Worm (Caenorhabditis elegans) whole organism, L1 larva: ENCODE measurements around the gene F45D3.2.

Experiments used
- C16A3.4 ChIP-seq: fragments of 150-350 bp; optimal IDR thresholded peaks from 2 replicates; lab custom pipeline; 2014; ENCODE audit warnings: missing biosample characterization, missing genetic modification characterization
- C34B4.2 ChIP-seq: sonication (generic microtip); optimal IDR thresholded peaks from 2 replicates; lab custom pipeline; 2017; ENCODE audit warnings: mild to moderate bottlenecking, missing genetic modification characterization, missing compliant biosample characterization
- Y116A8C.19 ChIP-seq: sonication (generic microtip); optimal IDR thresholded peaks from 2 replicates; lab custom pipeline; 2016; ENCODE audit warnings: missing compliant biosample characterization, missing genetic modification characterization, borderline replicate concordance
- aly-2 ChIP-seq: fragments of 150-350 bp; optimal IDR thresholded peaks from 2 replicates; lab custom pipeline; 2014; ENCODE audit warnings: missing biosample characterization, missing genetic modification characterization
- blmp-1 ChIP-seq: fragments of 150-350 bp; optimal IDR thresholded peaks from 2 replicates; lab custom pipeline; 2014; ENCODE audit warnings: missing biosample characterization, missing genetic modification characterization
- ceh-8 ChIP-seq: fragments of 200-800 bp; sonication (Bioruptor generic); optimal IDR thresholded peaks from 2 replicates; lab custom pipeline; 2018; ENCODE audit warnings: mild to moderate bottlenecking, missing genetic modification characterization, moderate library complexity, missing compliant biosample characterization
- ceh-88 ChIP-seq: fragments of 200-800 bp; sonication (Bioruptor generic); IDR thresholded peaks from 2 replicates; pipeline ENCODE4 v1.3.6; 2022; ENCODE audit warnings: missing genetic modification characterization, missing compliant biosample characterization
- ceh-90 ChIP-seq: sonication (generic microtip); optimal IDR thresholded peaks from 2 replicates; lab custom pipeline; 2016; ENCODE audit warnings: missing genetic modification characterization, missing compliant biosample characterization
- ces-1 ChIP-seq: fragments of 150-350 bp; optimal IDR thresholded peaks from 2 replicates; lab custom pipeline; 2014; ENCODE audit warnings: missing biosample characterization, missing genetic modification reagents, missing genetic modification characterization
- dpl-1 ChIP-seq, 3 experiments: fragments of 150-350 bp in 2 of 3; sonication (generic microtip) in 1 of 3; optimal IDR thresholded peaks; 2 replicates each; lab custom pipeline; 2014 to 2017; ENCODE audit warnings: missing biosample characterization in 3 of 3, missing genetic modification characterization in 3 of 3, missing genetic modification reagents in 3 of 3
- dsc-1 ChIP-seq: sonication (generic microtip); optimal IDR thresholded peaks from 2 replicates; lab custom pipeline; 2016; ENCODE audit warnings: mild to moderate bottlenecking, missing genetic modification characterization, missing compliant biosample characterization
- efl-1 ChIP-seq, 4 experiments: fragments of 150-350 bp; optimal IDR thresholded peaks in 3 of 4; peaks in 1 of 4; 1 replicate in 1 of 4; 2 replicates in 3 of 4; lab custom pipeline; 2014; ENCODE audit warnings: missing biosample characterization in 2 of 4, missing genetic modification characterization in 2 of 4, missing genetic modification reagents in 2 of 4
- egl-13 ChIP-seq: sonication (generic microtip); optimal IDR thresholded peaks from 2 replicates; lab custom pipeline; 2016; ENCODE audit warnings: missing genotype, missing genetic modification reagents, missing genetic modification characterization, missing compliant biosample characterization
- elt-2 ChIP-seq: sonication (generic microtip); optimal IDR thresholded peaks from 2 replicates; lab custom pipeline; 2016; ENCODE audit warnings: missing genetic modification characterization, mild to moderate bottlenecking, inconsistent platforms, missing compliant biosample characterization, missing genetic modification reagents
- elt-3 ChIP-seq, 6 experiments: fragments of 150-350 bp in 1 of 6; sonication (generic microtip); optimal IDR thresholded peaks; 2 replicates each; lab custom pipeline; 2017 to 2018; ENCODE audit warnings: missing biosample characterization in 6 of 6, missing genetic modification characterization in 6 of 6, inconsistent platforms in 1 of 6
- fkh-10 ChIP-seq: sonication (generic microtip); optimal IDR thresholded peaks from 2 replicates; lab custom pipeline; 2017; ENCODE audit warnings: missing biosample characterization, missing genetic modification reagents, missing genetic modification characterization
- hlh-17 ChIP-seq: fragments of 200-800 bp; sonication (Bioruptor generic); optimal IDR thresholded peaks from 2 replicates; lab custom pipeline; 2018; ENCODE audit warnings: missing genetic modification characterization, mild to moderate bottlenecking, missing compliant biosample characterization, moderate library complexity, borderline replicate concordance
- hlh-4 ChIP-seq: sonication (generic microtip); optimal IDR thresholded peaks from 2 replicates; lab custom pipeline; 2016; ENCODE audit warnings: mild to moderate bottlenecking, missing genetic modification characterization, missing compliant biosample characterization
- irx-1 ChIP-seq: sonication (generic microtip); optimal IDR thresholded peaks from 2 replicates; lab custom pipeline; 2016; ENCODE audit warnings: missing genetic modification characterization, missing compliant biosample characterization
- jun-1 ChIP-seq: fragments of 150-350 bp; optimal IDR thresholded peaks from 2 replicates; lab custom pipeline; 2014; ENCODE audit warnings: missing biosample characterization, missing genetic modification reagents, missing genetic modification characterization
- lin-13 ChIP-seq: fragments of 150-350 bp; optimal IDR thresholded peaks from 2 replicates; lab custom pipeline; 2014; ENCODE audit warnings: missing biosample characterization, missing genetic modification reagents, missing genetic modification characterization
- lin-39 ChIP-seq: fragments of 150-350 bp; optimal IDR thresholded peaks from 2 replicates; lab custom pipeline; 2014; ENCODE audit warnings: missing biosample characterization, missing genetic modification reagents, missing genetic modification characterization
- lsy-2 ChIP-seq, 2 experiments: fragments of 150-350 bp; optimal IDR thresholded peaks; 2 replicates each; lab custom pipeline; 2014; ENCODE audit warnings: missing biosample characterization in 2 of 2, missing genetic modification characterization in 2 of 2
- nhr-12 ChIP-seq: sonication (generic microtip); optimal IDR thresholded peaks from 2 replicates; lab custom pipeline; 2017; ENCODE audit warnings: missing biosample characterization, missing genetic modification characterization
- nhr-19 ChIP-seq: fragments of 200-800 bp; sonication (Bioruptor generic); conservative IDR thresholded peaks from 2 replicates; pipeline ENCODE4 v1.3.6; 2022; ENCODE audit warnings: missing genetic modification characterization, missing compliant biosample characterization
- nhr-237 ChIP-seq: fragments of 150-350 bp; optimal IDR thresholded peaks from 2 replicates; lab custom pipeline; 2014; ENCODE audit warnings: missing biosample characterization, missing genetic modification characterization
- nhr-28 ChIP-seq: fragments of 150-350 bp; optimal IDR thresholded peaks from 2 replicates; lab custom pipeline; 2014; ENCODE audit warnings: missing biosample characterization, missing genetic modification characterization
- nhr-47 ChIP-seq: sonication (generic microtip); optimal IDR thresholded peaks from 2 replicates; lab custom pipeline; 2016; ENCODE audit warnings: mild to moderate bottlenecking, missing genetic modification characterization, moderate library complexity, missing compliant biosample characterization
- nhr-77 ChIP-seq: fragments of 150-350 bp; optimal IDR thresholded peaks from 2 replicates; lab custom pipeline; 2014; ENCODE audit warnings: missing biosample characterization, missing genetic modification characterization
- nhr-85 ChIP-seq: sonication (generic microtip); peaks from one replicate; lab custom pipeline; 2016; ENCODE audit warnings: missing genetic modification characterization, inconsistent platforms, missing compliant biosample characterization
- nhr-90 ChIP-seq: sonication (generic microtip); optimal IDR thresholded peaks from 2 replicates; lab custom pipeline; 2016; ENCODE audit warnings: mild to moderate bottlenecking, missing genetic modification characterization, missing compliant biosample characterization; ENCODE audit not compliant: poor library complexity
- pag-3 ChIP-seq: sonication (generic microtip); optimal IDR thresholded peaks from 2 replicates; lab custom pipeline; 2017; ENCODE audit warnings: missing genetic modification characterization, mild to moderate bottlenecking, missing compliant biosample characterization, antibody characterized with exemption, borderline replicate concordance; ENCODE audit not compliant: insufficient read depth
- pax-3 ChIP-seq: fragments of 200-800 bp; sonication (Bioruptor generic); optimal IDR thresholded peaks from 2 replicates; lab custom pipeline; 2018; ENCODE audit warnings: mild to moderate bottlenecking, missing genetic modification characterization, moderate library complexity, missing compliant biosample characterization
- snpc-4 ChIP-seq: fragments of 150-350 bp; optimal IDR thresholded peaks from 2 replicates; lab custom pipeline; 2014; ENCODE audit warnings: missing biosample characterization, missing genetic modification characterization
- snu-23 ChIP-seq: sonication (generic microtip); optimal IDR thresholded peaks from 2 replicates; lab custom pipeline; 2016; ENCODE audit warnings: missing genetic modification characterization, missing compliant biosample characterization
- sup-37 ChIP-seq: fragments of 200-800 bp; sonication (Bioruptor generic); optimal IDR thresholded peaks from 2 replicates; lab custom pipeline; 2018; ENCODE audit warnings: mild to moderate bottlenecking, missing genetic modification characterization, missing compliant biosample characterization
- unc-30 ChIP-seq: sonication (generic microtip); optimal IDR thresholded peaks from 2 replicates; lab custom pipeline; 2017; ENCODE audit warnings: missing biosample characterization, missing genetic modification characterization
- unc-98 ChIP-seq: fragments of 200-800 bp; sonication (Bioruptor generic); IDR thresholded peaks from 2 replicates; pipeline ENCODE4 v1.3.6; 2022; ENCODE audit warnings: missing genetic modification characterization, missing compliant biosample characterization
- vab-15 ChIP-seq: sonication (generic microtip); optimal IDR thresholded peaks from 2 replicates; lab custom pipeline; 2017; ENCODE audit warnings: missing genotype, mild to moderate bottlenecking, missing genetic modification characterization, missing compliant biosample characterization
- xbp-1 ChIP-seq: sonication (generic microtip); optimal IDR thresholded peaks from 2 replicates; lab custom pipeline; 2016; ENCODE audit warnings: missing genetic modification characterization, missing compliant biosample characterization
- zip-4 ChIP-seq: fragments of 200-800 bp; sonication (Bioruptor generic); optimal IDR thresholded peaks from 2 replicates; lab custom pipeline; 2018; ENCODE audit warnings: mild to moderate bottlenecking, missing genetic modification characterization, moderate library complexity, missing compliant biosample characterization

Gene F45D3.2

DNA sequence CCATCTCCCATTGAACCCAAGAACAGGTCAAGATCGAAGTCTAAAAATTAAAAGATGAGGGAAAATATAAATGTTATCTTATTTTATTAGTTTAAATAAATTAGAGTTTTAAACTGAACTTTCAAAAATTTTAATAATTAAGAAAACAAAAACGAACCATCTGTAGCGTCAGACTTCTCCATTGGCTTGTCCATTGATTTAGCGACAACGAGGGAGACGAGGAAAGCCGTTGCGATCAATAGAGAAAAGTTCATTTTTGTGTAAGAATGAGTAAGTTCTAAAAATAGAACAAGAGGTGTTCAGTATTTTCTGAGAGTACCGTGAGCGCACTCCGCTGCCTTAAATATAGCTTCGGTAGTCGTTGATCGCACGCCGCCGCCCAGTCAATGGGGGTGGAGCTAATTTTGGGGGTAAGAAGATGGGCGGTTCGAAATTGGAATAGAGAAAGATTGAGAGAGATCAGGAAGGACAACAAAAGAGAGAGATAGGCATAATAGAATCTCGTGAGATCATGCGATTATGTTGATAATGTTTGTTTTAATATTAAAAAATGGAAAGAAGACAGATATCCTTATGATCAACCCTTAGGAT, 9.3 kb downstream of the F45D3.2 start, which contains the start of gene F45D3.3 (continued):
- TF ChIP-seq nhr-237 (tag; lab: Kevin White, UChicago) (no peak), nhr-28 (tag; lab: Kevin White, UChicago) (no peak), dpl-1 (GFP tag; optimal IDR thresholded peaks at IDR 0.05; lab: Kevin White, UChicago) (no peak), sup-37 (no peak), elt-2 (tag; lab: Kevin White, UChicago) (no peak), snpc-4 (tag; lab: Kevin White, UChicago) (no peak), unc-30 (tag; lab: Kevin White, UChicago) (no peak), xbp-1 (tag; lab: Kevin White, UChicago) (no peak), nhr-77 (tag; lab: Kevin White, UChicago) (no peak), lin-13 (GFP tag; lab: Kevin White, UChicago) (no peak), aly-2 (tag; lab: Kevin White, UChicago) (no peak), nhr-90 (tag; lab: Kevin White, UChicago) (peak; percentile 34), egl-13 (tag; lab: Kevin White, UChicago) (no peak), ces-1 (GFP tag; lab: Kevin White, UChicago) (no peak), pag-3 (tag; lab: Kevin White, UChicago) (no peak), nhr-47 (tag; lab: Kevin White, UChicago) (no peak), ceh-88 (GFP tag; lab: Robert Waterston, UW) (no peak), C16A3.4 (no peak), hlh-17 (GFP tag; lab: Kevin White, UChicago) (no peak), vab-15 (no peak), hlh-4 (tag; lab: Kevin White, UChicago) (no peak), irx-1 (no peak), ceh-90 (tag; lab: Kevin White, UChicago) (no peak), Y116A8C.19 (tag; lab: Kevin White, UChicago) (no peak), lin-39 (no peak), C34B4.2 (no peak), fkh-10 (GFP tag; lab: Kevin White, UChicago) (no peak), ceh-8 (GFP tag; lab: Kevin White, UChicago) (no peak), lsy-2 (tag; optimal IDR thresholded peaks at IDR 0.05; lab: Kevin White, UChicago) (peak in 1 of 2 experiments; percentile 38), jun-1 (tag; lab: Kevin White, UChicago) (no peak), nhr-19 (GFP tag; lab: Robert Waterston, UW) (peak; percentile 25), efl-1 (optimal IDR thresholded peaks at IDR 0.05; lab: Kevin White, UChicago) (no peak), efl-1 (GFP tag; optimal IDR thresholded peaks at IDR 0.05 in 1 of 2; lab: Kevin White, UChicago) (peak in 1 of 2 experiments; percentile 85), zip-4 (GFP tag; lab: Kevin White, UChicago) (no peak), nhr-85 (peak; percentile 46), nhr-12 (tag; lab: Kevin White, UChicago) (no peak)
- TF ChIP-seq, all 84 proteins: peak for 19

DNA sequence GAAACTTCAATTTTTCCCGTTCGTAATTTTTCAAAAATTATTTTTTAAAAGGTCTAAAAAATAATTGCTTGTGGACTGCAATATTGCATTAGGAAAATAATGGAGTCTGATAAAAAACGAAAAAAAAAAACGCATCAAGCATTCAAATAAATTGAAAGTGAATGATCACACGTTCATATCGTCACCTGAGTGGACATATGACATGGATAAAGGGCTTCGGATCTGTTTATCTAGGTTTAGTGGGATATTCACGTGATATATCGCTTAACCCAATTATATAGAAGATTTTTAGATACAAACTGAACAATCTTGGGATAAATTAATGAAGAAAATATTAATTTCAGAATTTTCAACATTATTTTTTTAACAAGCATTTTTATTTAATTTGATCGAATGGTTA, 9.9 kb downstream of the F45D3.2 start:
- peak; percentile 16 for TF ChIP-seq nhr-85
- TF ChIP-seq unc-98 (GFP tag; lab: Robert Waterston, UW): no peak
- TF ChIP-seq elt-3 (tag; optimal IDR thresholded peaks at IDR 0.05; lab: Kevin White, UChicago): peak in 1 of 6 experiments; percentile 12
- no peak for TF ChIP-seq nhr-90 (tag; lab: Kevin White, UChicago)
- TF ChIP-seq dsc-1 (tag; lab: Kevin White, UChicago): peak; percentile 86
- peak; percentile 70 for TF ChIP-seq blmp-1
- peak; percentile 43 for TF ChIP-seq pax-3 (tag; lab: Kevin White, UChicago)
- TF ChIP-seq snu-23 (GFP tag; lab: Kevin White, UChicago): peak; percentile 14
- TF ChIP-seq nhr-47 (tag; lab: Kevin White, UChicago): peak; percentile 26
- no peak for TF ChIP-seq dpl-1 (GFP tag; optimal IDR thresholded peaks at IDR 0.05; lab: Kevin White, UChicago)
